Fruit fly (Drosophila melanogaster) whole organism, embryonic: ENCODE data around the gene Pka-C1.

ENCODE experiments used
- Abd-B ChIP-seq: fragments of 200-800 bp; sonication (Bioruptor generic); optimal IDR thresholded peaks from 2 replicates; lab custom pipeline; 2018; ENCODE audit warnings: missing biosample characterization, mild to moderate bottlenecking, missing genetic modification characterization, moderate library complexity
- Antp ChIP-seq: fragments of 200-800 bp; sonication (Bioruptor generic); optimal IDR thresholded peaks from 3 replicates; lab custom pipeline; 2016; ENCODE audit warnings: missing biosample characterization, missing genetic modification characterization
- Asciz ChIP-seq: fragments of 200-800 bp; sonication (Bioruptor generic); optimal IDR thresholded peaks from 2 replicates; lab custom pipeline; 2017; ENCODE audit warnings: missing biosample characterization, mild to moderate bottlenecking, missing genetic modification characterization, missing genetic modification reagents
- Awh ChIP-seq: fragments of 200-800 bp; sonication (Bioruptor generic); IDR thresholded peaks from 2 replicates; pipeline ENCODE4, ENCODE4 v1.3.6; 2022; ENCODE audit warnings: missing biosample characterization, missing genetic modification characterization
- CG11456 ChIP-seq: fragments of 200-800 bp; sonication (Bioruptor generic); IDR thresholded peaks from 3 replicates; pipeline ENCODE4 v1.3.6; 2022; ENCODE audit warnings: missing biosample characterization, missing genetic modification characterization
- CG1233 ChIP-seq: fragments of 200-800 bp; sonication (Bioruptor generic); optimal IDR thresholded peaks from 4 replicates; lab custom pipeline; 2018; ENCODE audit warnings: missing biosample characterization, mild to moderate bottlenecking, missing genetic modification characterization
- CG13775 ChIP-seq: fragments of 200-800 bp; sonication (Bioruptor generic); optimal IDR thresholded peaks from 3 replicates; lab custom pipeline; 2017; ENCODE audit warnings: missing biosample characterization, mild to moderate bottlenecking, missing genetic modification characterization
- CG14667 ChIP-seq: fragments of 200-800 bp; sonication (Bioruptor generic); IDR thresholded peaks from 2 replicates; pipeline ENCODE4 v1.3.6; 2022; ENCODE audit warnings: missing biosample characterization, missing genetic modification characterization
- CG1602 ChIP-seq: fragments of 200-800 bp; sonication (Bioruptor generic); optimal IDR thresholded peaks from 3 replicates; lab custom pipeline; 2016; ENCODE audit warnings: missing biosample characterization, missing genetic modification characterization
- CG31224 ChIP-seq: fragments of 200-800 bp; sonication (Bioruptor generic); IDR thresholded peaks from 2 replicates; pipeline ENCODE4 v1.3.6; 2022; ENCODE audit warnings: missing biosample characterization, missing genetic modification characterization
- CG32767 ChIP-seq: fragments of 200-800 bp; sonication (Bioruptor generic); IDR thresholded peaks from 2 replicates; pipeline ENCODE4 v1.3.6; 2022; ENCODE audit warnings: missing biosample characterization, missing genetic modification characterization
- CG3838 ChIP-seq: fragments of 200-800 bp; sonication (Bioruptor generic); optimal IDR thresholded peaks from 3 replicates; lab custom pipeline; 2016; ENCODE audit warnings: missing biosample characterization, missing genetic modification characterization
- CG3847 ChIP-seq: fragments of 200-800 bp; sonication (Bioruptor generic); IDR thresholded peaks from 2 replicates; pipeline ENCODE4 v1.3.6; 2022; ENCODE audit warnings: missing biosample characterization, missing genetic modification characterization
- CG43689 ChIP-seq: fragments of 200-800 bp; sonication (Bioruptor generic); IDR thresholded peaks from 2 replicates; pipeline ENCODE4 v1.3.6; 2022; ENCODE audit warnings: missing biosample characterization, missing genetic modification characterization
- CG4707 ChIP-seq: fragments of 200-800 bp; sonication (Bioruptor generic); optimal IDR thresholded peaks from 2 replicates; lab custom pipeline; 2018; ENCODE audit warnings: missing biosample characterization, mild to moderate bottlenecking, missing genetic modification characterization, moderate library complexity
- CG6654 ChIP-seq: fragments of 200-800 bp; sonication (Bioruptor generic); optimal IDR thresholded peaks from 2 replicates; lab custom pipeline; 2017; ENCODE audit warnings: missing biosample characterization, mild to moderate bottlenecking, missing genetic modification characterization
- CG6791 ChIP-seq: fragments of 200-800 bp; sonication (Bioruptor generic); IDR thresholded peaks from 3 replicates; pipeline ENCODE4 v1.3.6; 2022; ENCODE audit warnings: missing biosample characterization, missing genetic modification characterization; ENCODE audit not compliant: partially characterized antibody
- CG7372 ChIP-seq: fragments of 200-800 bp; sonication (Bioruptor generic); IDR thresholded peaks from 2 replicates; pipeline ENCODE4 v1.3.6; 2022; ENCODE audit warnings: missing biosample characterization, missing genetic modification characterization
- CG7963 ChIP-seq: fragments of 200-800 bp; sonication (Bioruptor generic); IDR thresholded peaks from 3 replicates; pipeline ENCODE4 v1.3.6; 2022; ENCODE audit warnings: missing biosample characterization, missing genetic modification characterization; ENCODE audit not compliant: partially characterized antibody
- CG8281 ChIP-seq: fragments of 200-800 bp; sonication (Bioruptor generic); optimal IDR thresholded peaks from 2 replicates; lab custom pipeline; 2018; ENCODE audit warnings: missing biosample characterization, mild to moderate bottlenecking, missing genetic modification characterization, moderate library complexity
- CG8359 ChIP-seq: fragments of 200-800 bp; sonication (Bioruptor generic); optimal IDR thresholded peaks from 2 replicates; lab custom pipeline; 2017; ENCODE audit warnings: missing biosample characterization, mild to moderate bottlenecking, missing genetic modification characterization, borderline replicate concordance
- CG9215 ChIP-seq: fragments of 200-800 bp; sonication (Bioruptor generic); IDR thresholded peaks from 2 replicates; pipeline ENCODE4 v1.3.6; 2022; ENCODE audit warnings: missing biosample characterization, missing genetic modification characterization
- CoRest ChIP-seq: fragments of 200-800 bp; sonication (Bioruptor generic); optimal IDR thresholded peaks from 3 replicates; lab custom pipeline; 2018; ENCODE audit warnings: missing biosample characterization, mild to moderate bottlenecking, missing genetic modification characterization, moderate library complexity
- Drgx ChIP-seq: fragments of 200-800 bp; sonication (Bioruptor generic); IDR thresholded peaks from 2 replicates; pipeline ENCODE4 v1.3.6; 2022; ENCODE audit warnings: missing biosample characterization, missing genetic modification characterization
- Hr3 ChIP-seq: fragments of 200-800 bp; sonication (Bioruptor generic); optimal IDR thresholded peaks from 3 replicates; lab custom pipeline; 2016; ENCODE audit warnings: missing biosample characterization, missing genetic modification characterization
- Hsf ChIP-seq: fragments of 200-800 bp; sonication (Bioruptor generic); optimal IDR thresholded peaks from 3 replicates; lab custom pipeline; 2016; ENCODE audit warnings: missing biosample characterization, missing genetic modification characterization
- NfI ChIP-seq: fragments of 200-800 bp; sonication (Bioruptor generic); optimal IDR thresholded peaks from 3 replicates; lab custom pipeline; 2018; ENCODE audit warnings: missing biosample characterization, mild to moderate bottlenecking, missing genetic modification characterization, moderate library complexity
- Opbp ChIP-seq: fragments of 200-800 bp; sonication (Bioruptor generic); IDR thresholded peaks from 3 replicates; pipeline ENCODE4 v1.3.6; 2022; ENCODE audit warnings: missing biosample characterization, missing genetic modification characterization; ENCODE audit not compliant: partially characterized antibody
- Ptx1 ChIP-seq: fragments of 200-800 bp; sonication (Bioruptor generic); IDR thresholded peaks from 2 replicates; pipeline ENCODE4 v1.3.6; 2022; ENCODE audit warnings: missing biosample characterization, missing genetic modification characterization
- Stat92E ChIP-seq, 3 experiments: fragments of >200 bp in 2 of 3; fragments of 200-800 bp in 1 of 3; sonication (Bioruptor generic) in 1 of 3; optimal IDR thresholded peaks; 2 replicates each; lab custom pipeline; 2017 to 2019; ENCODE audit warnings: missing biosample characterization in 3 of 3, missing genetic modification characterization in 3 of 3, mild to moderate bottlenecking in 1 of 3, moderate library complexity in 1 of 3
- al ChIP-seq: fragments of 200-800 bp; sonication (Bioruptor generic); IDR thresholded peaks from 2 replicates; pipeline ENCODE4 v1.3.6; 2022; ENCODE audit warnings: missing biosample characterization, missing genetic modification characterization
- ash1 ChIP-seq: fragments of 200-800 bp; sonication (Bioruptor generic); optimal IDR thresholded peaks from 2 replicates; lab custom pipeline; 2018; ENCODE audit warnings: missing biosample characterization, mild to moderate bottlenecking, missing genetic modification characterization
- ci ChIP-seq: fragments of 200-800 bp; sonication (Bioruptor generic); IDR thresholded peaks from 3 replicates; pipeline ENCODE4 v1.3.6; 2022; ENCODE audit warnings: missing biosample characterization, missing genetic modification characterization
- dan ChIP-seq: fragments of 200-800 bp; sonication (Bioruptor generic); IDR thresholded peaks from 2 replicates; pipeline ENCODE4 v1.3.6; 2022; ENCODE audit warnings: missing biosample characterization, missing genetic modification characterization
- disco-r ChIP-seq: fragments of 200-800 bp; sonication (Bioruptor generic); optimal IDR thresholded peaks from 2 replicates; lab custom pipeline; 2016; ENCODE audit warnings: missing biosample characterization, missing genetic modification characterization
- fru ChIP-seq: fragments of >200 bp; optimal IDR thresholded peaks from 2 replicates; lab custom pipeline; 2017
- gcm2 ChIP-seq: fragments of 200-800 bp; sonication (Bioruptor generic); optimal IDR thresholded peaks from 2 replicates; lab custom pipeline; 2016; ENCODE audit warnings: missing biosample characterization, missing genetic modification characterization
- gem ChIP-seq: fragments of 200-800 bp; sonication (Bioruptor generic); optimal IDR thresholded peaks from 2 replicates; lab custom pipeline; 2019; ENCODE audit warnings: missing biosample characterization, mild to moderate bottlenecking, missing genetic modification characterization, moderate library complexity
- gsb ChIP-seq: fragments of 200-800 bp; sonication (Bioruptor generic); IDR thresholded peaks from 2 replicates; pipeline ENCODE4 v1.3.6; 2022; ENCODE audit warnings: missing biosample characterization, missing genetic modification characterization
- luna ChIP-seq: fragments of 200-800 bp; sonication (Bioruptor generic); optimal IDR thresholded peaks from 2 replicates; lab custom pipeline; 2016; ENCODE audit warnings: missing biosample characterization, missing genetic modification characterization
- mam ChIP-seq: fragments of 200-800 bp; sonication (Bioruptor generic); optimal IDR thresholded peaks from 3 replicates; lab custom pipeline; 2016; ENCODE audit warnings: missing biosample characterization, missing genetic modification characterization
- pzg ChIP-seq: fragments of 200-800 bp; sonication (Bioruptor generic); optimal IDR thresholded peaks from 3 replicates; lab custom pipeline; 2018; ENCODE audit warnings: missing biosample characterization, mild to moderate bottlenecking, missing genetic modification characterization, moderate library complexity
- sens ChIP-seq: fragments of 200-800 bp; sonication (Bioruptor generic); peaks from one replicate; lab custom pipeline; 2016; ENCODE audit warnings: missing biosample characterization, missing genetic modification characterization
- shn ChIP-seq: fragments of 200-800 bp; sonication (Bioruptor generic); optimal IDR thresholded peaks from 3 replicates; lab custom pipeline; 2016; ENCODE audit warnings: missing biosample characterization, missing genetic modification characterization
- slp2 ChIP-seq: fragments of 200-800 bp; sonication (Bioruptor generic); optimal IDR thresholded peaks from 2 replicates; lab custom pipeline; 2016; ENCODE audit warnings: missing biosample characterization, missing genetic modification characterization
- so ChIP-seq: fragments of 200-800 bp; sonication (Bioruptor generic); IDR thresholded peaks from 3 replicates; pipeline ENCODE4 v1.3.6; 2022; ENCODE audit warnings: missing biosample characterization, missing genetic modification characterization
- stc ChIP-seq: fragments of 200-800 bp; sonication (Bioruptor generic); IDR thresholded peaks from 2 replicates; pipeline ENCODE4 v1.3.6; 2022; ENCODE audit warnings: missing biosample characterization, missing genetic modification characterization
- sug ChIP-seq: fragments of 200-800 bp; optimal IDR thresholded peaks from 2 replicates; lab custom pipeline; 2019; ENCODE audit warnings: missing biosample characterization, mild to moderate bottlenecking, missing genetic modification characterization, moderate library complexity
- tio ChIP-seq: fragments of 200-800 bp; sonication (Bioruptor generic); optimal IDR thresholded peaks from 2 replicates; lab custom pipeline; 2017; ENCODE audit warnings: missing biosample characterization, missing genetic modification characterization, inconsistent platforms
- vvl ChIP-seq: fragments of 200-800 bp; sonication (Bioruptor generic); IDR thresholded peaks from 2 replicates; pipeline ENCODE4 v1.3.6; 2022; ENCODE audit warnings: missing biosample characterization, missing genetic modification characterization
- wdn ChIP-seq: fragments of 200-800 bp; sonication (Bioruptor generic); IDR thresholded peaks from 2 replicates; pipeline ENCODE4 v1.3.6; 2022; ENCODE audit warnings: missing biosample characterization, missing genetic modification characterization

The Pka-C1 gene

dm6 chr2L:9660516-9660920 is 38.6 kb downstream of the Pka-C1 start (continued):
- TF ChIP-seq al (GFP tag; lab: Robert Waterston, UW) (no peak; the same call in 1 of the 2 replicates), CG32767 (peak; percentile 50; the same call in 1 of the 2 replicates), dan (GFP tag; lab: Robert Waterston, UW) (no peak), CoRest (peak; percentile 83), CG4707 (no peak), so (GFP tag; lab: Robert Waterston, UW) (0 out of 3 replicates have a peak, but pooled peaks have one; percentile 52), Asciz (peak; percentile 71), ash1 (GFP tag; lab: Kevin White, UChicago) (no peak), CG7963 (GFP tag; lab: Robert Waterston, UW) (no peak), shn (peak; percentile 38), slp2 (peak; percentile 55), CG7372 (peak; percentile 80), CG14667 (GFP tag; lab: Robert Waterston, UW) (peak; percentile 58), fru (no peak), CG9215 (GFP tag; lab: Robert Waterston, UW) (peak; percentile 80), vvl (GFP tag; lab: Robert Waterston, UW) (peak; percentile 55; the same call in 1 of the 2 replicates), gsb (GFP tag; lab: Robert Waterston, UW) (peak; percentile 52; the same call in 1 of the 2 replicates), sug (peak; percentile 69), CG3847 (peak; percentile 72), tio (GFP tag; lab: Kevin White, UChicago) (peak; percentile 52), CG6654 (GFP tag; lab: Kevin White, UChicago) (peak; percentile 44), Antp (peak; percentile 14), Stat92E (GFP tag; optimal IDR thresholded peaks at IDR 0.05; lab: Kevin White, UChicago) (no peak), luna (GFP tag; lab: Kevin White, UChicago) (no peak), CG43689 (GFP tag; lab: Robert Waterston, UW) (no peak), CG13775 (GFP tag; lab: Kevin White, UChicago) (peak; percentile 64), wdn (GFP tag; lab: Robert Waterston, UW) (peak; percentile 52; the same call in 1 of the 2 replicates), Hr3 (GFP tag; lab: Kevin White, UChicago) (peak; percentile 71), mam (GFP tag; lab: Kevin White, UChicago) (peak; percentile 49), gem (peak; percentile 84), NfI (GFP tag; lab: Kevin White, UChicago) (peak; percentile 81), CG8281 (tag; lab: Kevin White, UChicago) (peak; percentile 52), Hsf (peak; percentile 46), CG6791 (GFP tag; lab: Robert Waterston, UW) (no peak), pzg (GFP tag; lab: Kevin White, UChicago) (no peak), sens (GFP tag; lab: Kevin White, UChicago) (peak; percentile 83), CG1602 (no peak), disco-r (GFP tag; lab: Kevin White, UChicago) (no peak), Opbp (GFP tag; lab: Robert Waterston, UW) (no peak), ci (GFP tag; lab: Robert Waterston, UW) (peak; percentile 64), Abd-B (GFP tag; lab: Kevin White, UChicago) (peak; percentile 45), Awh (GFP tag; lab: Robert Waterston, UW) (0 out of 2 replicates have a peak, but pooled peaks have one; percentile 35), CG8359 (GFP tag; lab: Kevin White, UChicago) (no peak), Ptx1 (GFP tag; lab: Robert Waterston, UW) (peak; percentile 79), CG31224 (GFP tag; lab: Robert Waterston, UW) (peak; percentile 71), CG3838 (peak; percentile 42), Drgx (0 out of 2 replicates have a peak, but pooled peaks have one; percentile 29), gcm2 (peak; percentile 1), stc (GFP tag; lab: Robert Waterston, UW) (peak; percentile 64), CG11456 (GFP tag; lab: Robert Waterston, UW) (peak; percentile 61; the same call in 1 of the 3 replicates), CG1233 (GFP tag; lab: Kevin White, UChicago) (peak; percentile 75)
